Fruit fly (Drosophila melanogaster): ENCODE results near the gene nej.
A peak's percentile ranks its signal among the peaks of the same experiment; 100 is the strongest.

The nej gene

dm6 chrX:9664426-9664825, 22.4 kb downstream of the nej start (continued):
- no peak for TF ChIP-seq CG14860 (GFP tag; IDR thresholded peaks at IDR 0.05; ENCODE audit: partially characterized antibody)
- TF ChIP-seq CG8944 (GFP tag; optimal IDR thresholded peaks at IDR 0.05), result no peak
- TF ChIP-seq Sox102F (GFP tag; optimal IDR thresholded peaks at IDR 0.05), result no peak
- TF ChIP-seq CG17802 (tag; optimal IDR thresholded peaks at IDR 0.05), result peak; percentile 15
- TF ChIP-seq ttk (GFP tag; IDR thresholded peaks at IDR 0.05), result no peak
- peak; percentile 59 for TF ChIP-seq Fer1 (GFP tag; optimal IDR thresholded peaks at IDR 0.05)
- no peak for TF ChIP-seq croc (GFP tag; conservative IDR thresholded peaks at IDR 0.05)
- TF ChIP-seq insv (GFP tag; optimal IDR thresholded peaks at IDR 0.05), result no peak
- TF ChIP-seq CG1024 (GFP tag; IDR thresholded peaks at IDR 0.05), result peak; percentile 59; the same call in 1 of the 2 replicates
- TF ChIP-seq CG12071 (GFP tag; optimal IDR thresholded peaks at IDR 0.05), result no peak
- no peak for TF ChIP-seq CG8281 (tag; optimal IDR thresholded peaks at IDR 0.05)
- TF ChIP-seq CG8089 (GFP tag; optimal IDR thresholded peaks at IDR 0.05), result peak; percentile 25
- TF ChIP-seq CrebB (tag; optimal IDR thresholded peaks at IDR 0.05), result no peak
- TF ChIP-seq Dp (GFP tag; optimal IDR thresholded peaks at IDR 0.05), result no peak
- no peak for TF ChIP-seq en (GFP tag; optimal IDR thresholded peaks at IDR 0.05)
- no peak for TF ChIP-seq onecut (GFP tag; IDR thresholded peaks at IDR 0.05)
- TF ChIP-seq CG32772 (GFP tag; IDR thresholded peaks at IDR 0.05), result no peak
- no peak for TF ChIP-seq B-H1 (GFP tag; IDR thresholded peaks at IDR 0.05)
- TF ChIP-seq sens-2 (GFP tag; IDR thresholded peaks at IDR 0.05), result no peak
- no peak for TF ChIP-seq CG7357 (GFP tag; IDR thresholded peaks at IDR 0.05)
- TF ChIP-seq CG11560 (tag; IDR thresholded peaks at IDR 0.05), result no peak
- TF ChIP-seq oc (tag; optimal IDR thresholded peaks at IDR 0.05), result no peak
- TF ChIP-seq CG12155 (GFP tag; optimal IDR thresholded peaks at IDR 0.05), result peak; percentile 22
- peak; percentile 44; the same call in 1 of the 2 replicates for TF ChIP-seq Ada2b (GFP tag; IDR thresholded peaks at IDR 0.05)
- TF ChIP-seq Myb (GFP tag; optimal IDR thresholded peaks at IDR 0.05), result peak; percentile 24
- peak; percentile 37 for TF ChIP-seq jing (GFP tag; optimal IDR thresholded peaks at IDR 0.05)
- TF ChIP-seq CG4404 (GFP tag; IDR thresholded peaks at IDR 0.05), result no peak
- peak; percentile 27 for TF ChIP-seq CG12299 (tag; optimal IDR thresholded peaks at IDR 0.05)
- TF ChIP-seq MESR4 (GFP tag; optimal IDR thresholded peaks at IDR 0.05), result no peak
- no peak for TF ChIP-seq wdn (GFP tag; IDR thresholded peaks at IDR 0.05)
- TF ChIP-seq jumu (GFP tag; optimal IDR thresholded peaks at IDR 0.05), result no peak
- no peak for TF ChIP-seq BEAF-32 (GFP tag; optimal IDR thresholded peaks at IDR 0.05)
- TF ChIP-seq CG10959 (GFP tag; IDR thresholded peaks at IDR 0.05), result no peak
- peak; percentile 54 for TF ChIP-seq CG10979 (tag; optimal IDR thresholded peaks at IDR 0.05)
- TF ChIP-seq CG2889 (GFP tag; IDR thresholded peaks at IDR 0.05), result 0 out of 3 replicates have a peak, but pooled peaks have one; percentile 25
- no peak for TF ChIP-seq CG9727 (GFP tag; optimal IDR thresholded peaks at IDR 0.05)
- no peak for TF ChIP-seq CG11456 (GFP tag; IDR thresholded peaks at IDR 0.05)
- TF ChIP-seq CG13287 (GFP tag; IDR thresholded peaks at IDR 0.05; ENCODE audit: partially characterized antibody), result no peak
- no peak for TF ChIP-seq CG13894 (tag; optimal IDR thresholded peaks at IDR 0.05)
- TF ChIP-seq zen (tag; optimal IDR thresholded peaks at IDR 0.05), result peak; percentile 15
- no peak for TF ChIP-seq CG8478 (optimal IDR thresholded peaks at IDR 0.05)
- no peak for TF ChIP-seq gsb (GFP tag; IDR thresholded peaks at IDR 0.05)
- no peak for TF ChIP-seq br (optimal IDR thresholded peaks at IDR 0.05)
- peak; percentile 14 for TF ChIP-seq shn (GFP tag; optimal IDR thresholded peaks at IDR 0.05)
- TF ChIP-seq esg (GFP tag; conservative IDR thresholded peaks at IDR 0.05), result peak; percentile 46; the same call in 1 of the 2 replicates
- TF ChIP-seq CG12236 (GFP tag; optimal IDR thresholded peaks at IDR 0.05), result no peak
- peak; percentile 58 for TF ChIP-seq CG17385 (GFP tag; optimal IDR thresholded peaks at IDR 0.05)
- no peak for TF ChIP-seq Mes4 (GFP tag; optimal IDR thresholded peaks at IDR 0.05)
- no peak for TF ChIP-seq CG6683 (GFP tag; optimal IDR thresholded peaks at IDR 0.05)
- TF ChIP-seq Med (GFP tag), result peak; percentile 82
- no peak for TF ChIP-seq Nf-YC (tag; optimal IDR thresholded peaks at IDR 0.05)
- TF ChIP-seq CG16863 (GFP tag; optimal IDR thresholded peaks at IDR 0.05), result peak; percentile 33
- TF ChIP-seq CG30403 (GFP tag; optimal IDR thresholded peaks at IDR 0.05), result peak; percentile 16

Measured in whole organism, embryonic.